Worm (Caenorhabditis elegans) whole organism, L4/young adult: ENCODE results near the gene srg-38.

ENCODE experiments used
- W03F9.2 ChIP-seq: fragments of 150-350 bp; optimal IDR thresholded peaks from 2 replicates; lab custom pipeline; 2014; ENCODE audit warnings: missing biosample characterization, missing genetic modification characterization
- dao-5 ChIP-seq: sonication (generic microtip); optimal IDR thresholded peaks from 2 replicates; lab custom pipeline; 2016; ENCODE audit warnings: missing genotype, missing genetic modification characterization, moderate library complexity, missing compliant biosample characterization
- him-1 ChIP-seq: sonication (generic microtip); optimal IDR thresholded peaks from 2 replicates; lab custom pipeline; 2016; ENCODE audit warnings: missing genotype, missing genetic modification reagents, missing genetic modification characterization, missing compliant biosample characterization

The srg-38 gene

ce11 chrV:11155553-11155952, at the start of gene srg-38:
TSS of gene srg-38 (minus strand) at chrV:11155653.
- no peak for TF ChIP-seq dao-5
- TF ChIP-seq him-1 (tag; lab: Kevin White, UChicago): no peak
- TF ChIP-seq W03F9.2: no peak

ce11 chrV:11204452-11204851, 49.0 kb upstream of the srg-38 start:
- TF ChIP-seq dao-5 (no peak), W03F9.2 (no peak)

ce11 chrV:11201826-11202565, 46.5 kb upstream of the srg-38 start, which contains the start of gene K10D6.4:
TSS of gene K10D6.4 (plus strand) at chrV:11201925.
- TF ChIP-seq dao-5 (no peak), him-1 (tag; lab: Kevin White, UChicago) (no peak), W03F9.2 (no peak)

- TF ChIP-seq him-1 (tag; lab: Kevin White, UChicago): no peak
- TF ChIP-seq dao-5: no peak
- no peak for TF ChIP-seq W03F9.2
Observed at ce11 chrV:11200316-11200715, 44.9 kb upstream of the srg-38 start, which contains the start of gene K10D6.3. TSS of gene K10D6.3 (plus strand) at chrV:11200616.

ce11 chrV:11199497-11199896, 44.0 kb upstream of the srg-38 start:
- TF ChIP-seq W03F9.2: no peak
- no peak for TF ChIP-seq dao-5
- no peak for TF ChIP-seq him-1 (tag; lab: Kevin White, UChicago)

ce11 chrV:11198094-11198493, 42.6 kb upstream of the srg-38 start:
- TF ChIP-seq W03F9.2 (no peak), dao-5 (no peak), him-1 (tag; lab: Kevin White, UChicago) (no peak)

- TF ChIP-seq dao-5 (no peak), W03F9.2 (no peak), him-1 (tag; lab: Kevin White, UChicago) (no peak)
Observed at ce11 chrV:11196631-11197258, 41.3 kb upstream of the srg-38 start.

- TF ChIP-seq dao-5: no peak
- TF ChIP-seq W03F9.2: no peak
- no peak for TF ChIP-seq him-1 (tag; lab: Kevin White, UChicago)
Observed at ce11 chrV:11196109-11196508, 40.7 kb upstream of the srg-38 start, which contains the start of gene clc-6. TSS of gene clc-6 (minus strand) at chrV:11196209.

- TF ChIP-seq dao-5: no peak
- no peak for TF ChIP-seq W03F9.2
- TF ChIP-seq him-1 (tag; lab: Kevin White, UChicago): no peak
Observed at ce11 chrV:11190983-11191382, 35.5 kb upstream of the srg-38 start, which contains the start of gene lgc-49. TSS of gene lgc-49 (plus strand) at chrV:11191283.

ce11 chrV:11182925-11183324, 27.5 kb upstream of the srg-38 start, which contains the start of gene cnc-10:
TSS of gene cnc-10 (plus strand) at chrV:11183225.
- no peak for TF ChIP-seq him-1 (tag; lab: Kevin White, UChicago)
- TF ChIP-seq dao-5: no peak
- TF ChIP-seq W03F9.2: no peak

- TF ChIP-seq dao-5: no peak
- no peak for TF ChIP-seq him-1 (tag; lab: Kevin White, UChicago)
- no peak for TF ChIP-seq W03F9.2
Observed at ce11 chrV:11180951-11181350, 25.5 kb upstream of the srg-38 start.

- TF ChIP-seq dao-5: no peak
- TF ChIP-seq him-1 (tag; lab: Kevin White, UChicago): no peak
Observed at ce11 chrV:11177577-11177976, 22.1 kb upstream of the srg-38 start, which contains the start of gene gpa-1. TSS of gene gpa-1 (minus strand) at chrV:11177677.

- TF ChIP-seq W03F9.2 (no peak), dao-5 (no peak), him-1 (tag; lab: Kevin White, UChicago) (no peak)
Observed at ce11 chrV:11174663-11175062, 19.2 kb upstream of the srg-38 start.

ce11 chrV:11172667-11173066, 17.2 kb upstream of the srg-38 start:
- no peak for TF ChIP-seq him-1 (tag; lab: Kevin White, UChicago)
- no peak for TF ChIP-seq W03F9.2
- TF ChIP-seq dao-5: no peak

- TF ChIP-seq him-1 (tag; lab: Kevin White, UChicago) (no peak), dao-5 (no peak), W03F9.2 (no peak)
Observed at ce11 chrV:11171906-11172305, 16.5 kb upstream of the srg-38 start, which contains the start of gene T19C4.5. TSS of gene T19C4.5 (plus strand) at chrV:11172213.
